Worm (Caenorhabditis elegans) whole organism, L4 larva: ENCODE data around the gene B0361.14.

Experiments
- ces-1 ChIP-seq: fragments of 150-350 bp; sonication (generic microtip); optimal IDR thresholded peaks from 4 replicates; lab custom pipeline; 2014; ENCODE audit warnings: missing biosample characterization, missing genetic modification reagents, missing genetic modification characterization
- fkh-10 ChIP-seq: fragments of 150-350 bp; optimal IDR thresholded peaks from 2 replicates; lab custom pipeline; 2014; ENCODE audit warnings: missing biosample characterization, missing genetic modification reagents, missing genetic modification characterization
- hlh-30 ChIP-seq: sonication (generic microtip); optimal IDR thresholded peaks from 2 replicates; lab custom pipeline; 2017; ENCODE audit warnings: antibody characterized with exemption, mild to moderate bottlenecking, missing genetic modification characterization, missing compliant biosample characterization; ENCODE audit not compliant: insufficient read depth
- mxl-2 ChIP-seq: fragments of 200-800 bp; sonication (Bioruptor generic); conservative IDR thresholded peaks from 2 replicates; pipeline ENCODE4 v1.3.6; 2022; ENCODE audit warnings: missing genetic modification reagents, missing genetic modification characterization, missing compliant biosample characterization

B0361.14 gene

ce11 chrIII:7258931-7259330, 40.4 kb downstream of the B0361.14 start, which contains the start of gene B0361.4:
TSS of gene B0361.4 (plus strand) at chrIII:7258991.
- TF ChIP-seq mxl-2 (GFP tag; lab: Robert Waterston, UW): no peak
- peak; percentile 10 for TF ChIP-seq ces-1 (GFP tag; lab: Kevin White, UChicago)
- TF ChIP-seq fkh-10 (GFP tag; lab: Kevin White, UChicago): peak; percentile 71

- TF ChIP-seq fkh-10 (GFP tag; lab: Kevin White, UChicago) (peak; percentile 91), ces-1 (GFP tag; lab: Kevin White, UChicago) (peak; percentile 80), hlh-30 (no peak)
These were observed 45.7 kb downstream of the B0361.14 start for ce11 chrIII:7253669-7254068.
